Worm (Caenorhabditis elegans) whole organism, L1 larva: ENCODE measurements around the gene T06F4.1.

Experiments used
- jun-1 ChIP-seq: fragments of 150-350 bp; optimal IDR thresholded peaks from 2 replicates; lab custom pipeline; 2014; ENCODE audit warnings: missing biosample characterization, missing genetic modification reagents, missing genetic modification characterization
- lsy-2 ChIP-seq, 2 experiments: fragments of 150-350 bp; optimal IDR thresholded peaks; 2 replicates each; lab custom pipeline; 2014; ENCODE audit warnings: missing biosample characterization in 2 of 2, missing genetic modification characterization in 2 of 2
- ztf-4 ChIP-seq: fragments of 150-350 bp; optimal IDR thresholded peaks from 2 replicates; lab custom pipeline; 2014; ENCODE audit warnings: missing biosample characterization, missing genetic modification characterization

DNA sequence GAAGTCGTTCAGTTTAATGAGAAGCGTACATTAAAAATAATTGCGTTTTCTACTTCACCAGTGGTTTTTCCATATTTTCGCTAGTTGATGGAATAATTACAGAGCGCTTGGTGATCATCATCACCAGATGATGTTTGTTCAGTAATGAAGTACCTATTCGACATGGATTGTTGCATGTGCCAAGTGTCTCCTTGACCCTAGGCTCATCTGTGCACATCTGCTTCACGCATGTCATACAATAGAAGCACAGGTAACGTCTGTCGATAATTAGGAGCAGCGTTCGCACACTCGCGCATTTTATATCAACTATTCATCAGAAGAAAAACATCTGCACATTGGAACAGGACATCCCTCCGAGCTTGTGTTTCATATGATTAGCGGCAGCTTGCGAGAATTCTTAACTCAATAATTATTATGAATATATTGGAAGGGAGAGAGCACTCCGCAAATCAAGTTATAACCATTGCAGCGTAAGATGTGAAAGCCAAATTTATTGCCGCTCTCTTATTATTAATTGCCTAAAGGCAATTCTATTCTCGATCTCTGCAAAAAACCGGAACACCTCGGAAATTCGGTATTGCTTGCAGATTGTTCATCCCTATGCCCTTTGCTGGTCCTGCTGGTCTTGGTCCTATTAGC lies 46.1 kb upstream of the T06F4.1 start:
- no peak for TF ChIP-seq jun-1 (tag; lab: Kevin White, UChicago)
- no peak for TF ChIP-seq ztf-4 (tag; lab: Kevin White, UChicago)
- TF ChIP-seq lsy-2 (tag; optimal IDR thresholded peaks at IDR 0.05; lab: Kevin White, UChicago) = no peak
